Worm (Caenorhabditis elegans): Measurements from ENCODE around the gene lurp-3.

Gene lurp-3

ce11 chrV:13420640-13421039 lies 34.9 kb upstream of the lurp-3 start, which contains the start of gene srv-8:
TSS of gene srv-8 (minus strand) at chrV:13420740.
- TF ChIP-seq flt-1 (GFP tag; IDR thresholded peaks at IDR 0.05) (no peak), ets-7 (tag; optimal IDR thresholded peaks at IDR 0.05) (no peak), aly-1 (tag; optimal IDR thresholded peaks at IDR 0.05) (no peak), sea-1 (GFP tag; conservative IDR thresholded peaks at IDR 0.05) (no peak), tbx-37 (GFP tag; conservative IDR thresholded peaks at IDR 0.05) (no peak), hmbx-1 (tag; optimal IDR thresholded peaks at IDR 0.05) (no peak), scrt-1 (GFP tag; IDR thresholded peaks at IDR 0.05) (no peak), ceh-36 (tag; optimal IDR thresholded peaks at IDR 0.05) (no peak), hmg-4 (GFP tag; optimal IDR thresholded peaks at IDR 0.05) (no peak), pes-1 (GFP tag; IDR thresholded peaks at IDR 0.05) (no peak), ceh-13 (GFP tag; optimal IDR thresholded peaks at IDR 0.05) (no peak), ama-1 (optimal IDR thresholded peaks at IDR 0.05) (no peak), tra-4 (tag; optimal IDR thresholded peaks at IDR 0.05) (no peak), F13C5.2 (tag; optimal IDR thresholded peaks at IDR 0.05) (no peak), B0310.2 (tag; optimal IDR thresholded peaks at IDR 0.05) (no peak), tbx-11 (GFP tag; IDR thresholded peaks at IDR 0.05) (no peak), hnd-1 (tag; optimal IDR thresholded peaks at IDR 0.05) (no peak)

- TF ChIP-seq sea-1 (GFP tag; conservative IDR thresholded peaks at IDR 0.05) (no peak), tra-4 (tag; optimal IDR thresholded peaks at IDR 0.05) (no peak), aly-1 (tag; optimal IDR thresholded peaks at IDR 0.05) (no peak), hmg-4 (GFP tag; optimal IDR thresholded peaks at IDR 0.05) (no peak), pes-1 (GFP tag; IDR thresholded peaks at IDR 0.05) (no peak), B0310.2 (tag; optimal IDR thresholded peaks at IDR 0.05) (no peak), flt-1 (GFP tag; IDR thresholded peaks at IDR 0.05) (no peak), tbx-11 (GFP tag; IDR thresholded peaks at IDR 0.05) (no peak)
These were observed 33.9 kb upstream of the lurp-3 start for ce11 chrV:13421697-13422096.

ce11 chrV:13423045-13423444 lies 32.5 kb upstream of the lurp-3 start, which contains the start of gene srv-9:
TSS of gene srv-9 (minus strand) at chrV:13423145.
- TF ChIP-seq sea-1 (GFP tag; conservative IDR thresholded peaks at IDR 0.05) (no peak), ceh-13 (GFP tag; optimal IDR thresholded peaks at IDR 0.05) (no peak), ets-7 (tag; optimal IDR thresholded peaks at IDR 0.05) (no peak)

ce11 chrV:13423608-13424007 lies 31.9 kb upstream of the lurp-3 start, which contains the start of gene srv-10:
TSS of gene srv-10 (plus strand) at chrV:13423908.
- no peak for TF ChIP-seq pes-1 (GFP tag; IDR thresholded peaks at IDR 0.05)
- no peak for TF ChIP-seq aly-1 (tag; optimal IDR thresholded peaks at IDR 0.05)

- TF ChIP-seq ets-7 (tag; optimal IDR thresholded peaks at IDR 0.05) (no peak), hmbx-1 (tag; optimal IDR thresholded peaks at IDR 0.05) (no peak), aly-1 (tag; optimal IDR thresholded peaks at IDR 0.05) (no peak), B0310.2 (tag; optimal IDR thresholded peaks at IDR 0.05) (no peak), tra-4 (tag; optimal IDR thresholded peaks at IDR 0.05) (no peak), hmg-4 (GFP tag; optimal IDR thresholded peaks at IDR 0.05) (no peak), flt-1 (GFP tag; IDR thresholded peaks at IDR 0.05) (no peak), ceh-36 (tag; optimal IDR thresholded peaks at IDR 0.05) (no peak), sea-1 (GFP tag; conservative IDR thresholded peaks at IDR 0.05) (no peak), F13C5.2 (tag; optimal IDR thresholded peaks at IDR 0.05) (no peak)
These were observed 28.8 kb upstream of the lurp-3 start, which contains the start of gene srd-18 for ce11 chrV:13426764-13427163. TSS of gene srd-18 (minus strand) at chrV:13426864.

ce11 chrV:13427378-13427777 lies 28.2 kb upstream of the lurp-3 start:
- TF ChIP-seq hmbx-1 (tag; optimal IDR thresholded peaks at IDR 0.05) (no peak), flt-1 (GFP tag; IDR thresholded peaks at IDR 0.05) (no peak), hmg-4 (GFP tag; optimal IDR thresholded peaks at IDR 0.05) (no peak), B0310.2 (tag; optimal IDR thresholded peaks at IDR 0.05) (no peak), ceh-36 (tag; optimal IDR thresholded peaks at IDR 0.05) (no peak), tbx-11 (GFP tag; IDR thresholded peaks at IDR 0.05) (no peak), tbx-37 (GFP tag; conservative IDR thresholded peaks at IDR 0.05) (no peak)

- no peak for TF ChIP-seq tbx-11 (GFP tag; IDR thresholded peaks at IDR 0.05)
- no peak for TF ChIP-seq tbx-37 (GFP tag; conservative IDR thresholded peaks at IDR 0.05)
- TF ChIP-seq ama-1 (optimal IDR thresholded peaks at IDR 0.05), result no peak
- no peak for TF ChIP-seq F13C5.2 (tag; optimal IDR thresholded peaks at IDR 0.05)
- TF ChIP-seq hmbx-1 (tag; optimal IDR thresholded peaks at IDR 0.05), result no peak
- TF ChIP-seq aly-1 (tag; optimal IDR thresholded peaks at IDR 0.05), result no peak
- no peak for TF ChIP-seq ceh-13 (GFP tag; optimal IDR thresholded peaks at IDR 0.05)
- TF ChIP-seq flt-1 (GFP tag; IDR thresholded peaks at IDR 0.05), result no peak
- TF ChIP-seq hnd-1 (tag; optimal IDR thresholded peaks at IDR 0.05), result no peak
- TF ChIP-seq ets-7 (tag; optimal IDR thresholded peaks at IDR 0.05), result no peak
These were observed 26.9 kb upstream of the lurp-3 start, which contains the start of gene srd-19 for ce11 chrV:13428660-13429059. TSS of gene srd-19 (minus strand) at chrV:13428760.

- TF ChIP-seq hmg-4 (GFP tag; optimal IDR thresholded peaks at IDR 0.05) (no peak), flt-1 (GFP tag; IDR thresholded peaks at IDR 0.05) (no peak), pes-1 (GFP tag; IDR thresholded peaks at IDR 0.05) (no peak)
These were observed 23.2 kb upstream of the lurp-3 start, which contains the start of gene srd-17 for ce11 chrV:13432364-13432763. TSS of gene srd-17 (minus strand) at chrV:13432714.

ce11 chrV:13437473-13438074 lies 18.0 kb upstream of the lurp-3 start, which contains the start of gene mes-4:
TSS of gene mes-4 (minus strand) at chrV:13437545.
- TF ChIP-seq F13C5.2 (tag; optimal IDR thresholded peaks at IDR 0.05) (peak; percentile 33), hmg-4 (GFP tag; optimal IDR thresholded peaks at IDR 0.05) (no peak), flt-1 (GFP tag; IDR thresholded peaks at IDR 0.05) (no peak), tbx-11 (GFP tag; IDR thresholded peaks at IDR 0.05) (no peak)

Data from whole organism, early embryonic.